In genomic region chr3R:23156865-23157515, dm6 we compare ENCODE assay signal across 1 fruit fly cellular context.
TF ChIP-seq lines count a peak whose summit lies in the region.

No protein-coding gene starts in this region.

TF ChIP-seq in whole organism, embryonic, 481 proteins besides CTCF, POLR2A, EP300 and RAD21 (continued from another document and continues in another):
- TF ChIP-seq Six4 (GFP tag; optimal IDR thresholded peaks at IDR 0.05; lab: Kevin White, UChicago) (no peak), tll (GFP tag; optimal IDR thresholded peaks at IDR 0.05; lab: Kevin White, UChicago) (peak in 1 of 2 experiments; percentile 71), tgo (GFP tag; IDR thresholded peaks at IDR 0.05; lab: Robert Waterston, UW) (no peak), pros (GFP tag; optimal IDR thresholded peaks at IDR 0.05; lab: Kevin White, UChicago) (peak; percentile 63), HLH54F (GFP tag; optimal IDR thresholded peaks at IDR 0.05; lab: Kevin White, UChicago) (no peak), pfk (GFP tag; optimal IDR thresholded peaks at IDR 0.05; lab: Kevin White, UChicago) (no peak), sisA (GFP tag; IDR thresholded peaks at IDR 0.05; lab: Robert Waterston, UW) (no peak), Ada2b (GFP tag; IDR thresholded peaks at IDR 0.05; lab: Robert Waterston, UW) (no peak), CG1024 (GFP tag; IDR thresholded peaks at IDR 0.05; lab: Robert Waterston, UW) (no peak), corto (GFP tag; optimal IDR thresholded peaks at IDR 0.05; lab: Kevin White, UChicago) (no peak), H2.0 (GFP tag; IDR thresholded peaks at IDR 0.05; lab: Robert Waterston, UW) (no peak), inv (GFP tag; IDR thresholded peaks at IDR 0.05; lab: Robert Waterston, UW; ENCODE audit: partially characterized antibody) (no peak), luna (GFP tag; optimal IDR thresholded peaks at IDR 0.05; lab: Kevin White, UChicago) (no peak), Atf3 (GFP tag; optimal IDR thresholded peaks at IDR 0.05; lab: Kevin White, UChicago) (peak; percentile 5), Ets65A (GFP tag; lab: Kevin White, UChicago) (no peak), CG13296 (GFP tag; optimal IDR thresholded peaks at IDR 0.05; lab: Kevin White, UChicago) (no peak), CG12104 (GFP tag; optimal IDR thresholded peaks at IDR 0.05; lab: Kevin White, UChicago) (no peak), CG12219 (GFP tag; optimal IDR thresholded peaks at IDR 0.05; lab: Kevin White, UChicago) (no peak), dysf (GFP tag; IDR thresholded peaks at IDR 0.05; lab: Robert Waterston, UW) (no peak), CG3995 (GFP tag; optimal IDR thresholded peaks at IDR 0.05; lab: Kevin White, UChicago) (no peak), MBD-R2 (GFP tag; IDR thresholded peaks at IDR 0.05; lab: Robert Waterston, UW) (0 out of 2 replicates have a peak, but pooled peaks have one; percentile 12), abd-A (tag; optimal IDR thresholded peaks at IDR 0.05; lab: Kevin White, UChicago) (peak; percentile 91), Med (GFP tag; lab: Kevin White, UChicago) (peak; percentile 54), crol (GFP tag; IDR thresholded peaks at IDR 0.05; lab: Robert Waterston, UW) (peak; percentile 99), da (GFP tag; optimal IDR thresholded peaks at IDR 0.05; lab: Kevin White, UChicago) (no peak), trh (GFP tag; optimal IDR thresholded peaks at IDR 0.05; lab: Kevin White, UChicago) (no peak), CG15601 (tag; optimal IDR thresholded peaks at IDR 0.05; lab: Kevin White, UChicago) (no peak), bcd (GFP tag; optimal IDR thresholded peaks at IDR 0.05; lab: Kevin White, UChicago) (no peak), Sox100B (GFP tag; optimal IDR thresholded peaks at IDR 0.05; lab: Kevin White, UChicago) (no peak), CG18011 (GFP tag; optimal IDR thresholded peaks at IDR 0.05; lab: Kevin White, UChicago) (no peak), CG8359 (GFP tag; optimal IDR thresholded peaks at IDR 0.05; lab: Kevin White, UChicago; ENCODE audit: borderline replicate concordance) (no peak), Nf-YA (GFP tag; IDR thresholded peaks at IDR 0.05; lab: Robert Waterston, UW) (0 out of 2 replicates have a peak, but pooled peaks have one; percentile 13), CG15696 (tag; optimal IDR thresholded peaks at IDR 0.05; lab: Kevin White, UChicago) (peak; percentile 5), gcm2 (GFP tag; optimal IDR thresholded peaks at IDR 0.05; lab: Kevin White, UChicago) (no peak), CG7271 (tag; optimal IDR thresholded peaks at IDR 0.05; lab: Kevin White, UChicago) (no peak), knrl (GFP tag; IDR thresholded peaks at IDR 0.05; lab: Robert Waterston, UW; ENCODE audit: partially characterized antibody) (no peak), grau (tag; optimal IDR thresholded peaks at IDR 0.05; lab: Kevin White, UChicago) (no peak), Hsf (GFP tag; optimal IDR thresholded peaks at IDR 0.05; lab: Kevin White, UChicago) (no peak), Camta (GFP tag; optimal IDR thresholded peaks at IDR 0.05; lab: Kevin White, UChicago) (no peak), CG17361 (GFP tag; IDR thresholded peaks at IDR 0.05; lab: Robert Waterston, UW) (no peak; the same call in 2 of the 3 replicates), CG5245 (GFP tag; optimal IDR thresholded peaks at IDR 0.05; lab: Kevin White, UChicago) (no peak), ab (GFP tag; optimal IDR thresholded peaks at IDR 0.05; lab: Kevin White, UChicago) (no peak), Bteb2 (GFP tag; optimal IDR thresholded peaks at IDR 0.05; lab: Kevin White, UChicago) (no peak), gem (tag; optimal IDR thresholded peaks at IDR 0.05; lab: Kevin White, UChicago) (no peak), Blimp-1 (GFP tag; optimal IDR thresholded peaks at IDR 0.05; lab: Kevin White, UChicago) (peak; percentile 99), CG5953 (GFP tag; IDR thresholded peaks at IDR 0.05; lab: Robert Waterston, UW) (0 out of 2 replicates have a peak, but pooled peaks have one; percentile 19), CG16863 (GFP tag; optimal IDR thresholded peaks at IDR 0.05; lab: Kevin White, UChicago) (no peak), danr (GFP tag; IDR thresholded peaks at IDR 0.05; lab: Robert Waterston, UW) (no peak), chif (GFP tag; optimal IDR thresholded peaks at IDR 0.05; lab: Kevin White, UChicago) (no peak), ftz-f1 (GFP tag; optimal IDR thresholded peaks at IDR 0.05; lab: Kevin White, UChicago) (peak; percentile 42), E2f1 (GFP tag; IDR thresholded peaks at IDR 0.05; lab: Robert Waterston, UW) (no peak), CG4854 (GFP tag; optimal IDR thresholded peaks at IDR 0.05; lab: Kevin White, UChicago) (no peak), Myb (GFP tag; optimal IDR thresholded peaks at IDR 0.05; lab: Kevin White, UChicago) (no peak), Kr (GFP tag; optimal IDR thresholded peaks at IDR 0.05; lab: Kevin White, UChicago) (no peak), Sox102F (GFP tag; optimal IDR thresholded peaks at IDR 0.05; lab: Kevin White, UChicago) (no peak), CG12236 (GFP tag; optimal IDR thresholded peaks at IDR 0.05; lab: Kevin White, UChicago) (no peak), CG3407 (GFP tag; optimal IDR thresholded peaks at IDR 0.05; lab: Kevin White, UChicago) (peak; percentile 6), tap (tag; optimal IDR thresholded peaks at IDR 0.05; lab: Kevin White, UChicago) (peak; percentile 2), esg (GFP tag; conservative IDR thresholded peaks at IDR 0.05; lab: Robert Waterston, UW) (no peak), NC2α (GFP tag; optimal IDR thresholded peaks at IDR 0.05; lab: Kevin White, UChicago) (no peak), CG10366 (GFP tag; IDR thresholded peaks at IDR 0.05; lab: Robert Waterston, UW) (no peak), row (GFP tag; IDR thresholded peaks at IDR 0.05; lab: Robert Waterston, UW) (no peak), CG10979 (tag; optimal IDR thresholded peaks at IDR 0.05; lab: Kevin White, UChicago) (peak; percentile 25), Atf-2 (GFP tag; optimal IDR thresholded peaks at IDR 0.05; lab: Kevin White, UChicago) (no peak), slp2 (GFP tag; optimal IDR thresholded peaks at IDR 0.05; lab: Kevin White, UChicago) (no peak), PHDP (tag; optimal IDR thresholded peaks at IDR 0.05; lab: Kevin White, UChicago) (peak; percentile 2), CG6854 (GFP tag; optimal IDR thresholded peaks at IDR 0.05; lab: Kevin White, UChicago) (peak; percentile 51), CG18599 (GFP tag; optimal IDR thresholded peaks at IDR 0.05; lab: Kevin White, UChicago) (no peak), Mad (GFP tag; optimal IDR thresholded peaks at IDR 0.05; lab: Kevin White, UChicago) (no peak), ems (GFP tag; optimal IDR thresholded peaks at IDR 0.05; lab: Kevin White, UChicago) (no peak), dan (GFP tag; IDR thresholded peaks at IDR 0.05; lab: Robert Waterston, UW) (no peak), NfI (GFP tag; optimal IDR thresholded peaks at IDR 0.05; lab: Kevin White, UChicago) (no peak), phol (tag; optimal IDR thresholded peaks at IDR 0.05; lab: Kevin White, UChicago) (no peak), exex (tag; optimal IDR thresholded peaks at IDR 0.05; lab: Kevin White, UChicago) (no peak), CG4707 (GFP tag; optimal IDR thresholded peaks at IDR 0.05; lab: Kevin White, UChicago) (peak; percentile 35), ci (GFP tag; IDR thresholded peaks at IDR 0.05; lab: Robert Waterston, UW) (peak; percentile 49; the same call in 1 of the 3 replicates), Dad (GFP tag; optimal IDR thresholded peaks at IDR 0.05; lab: Kevin White, UChicago) (no peak), kni (GFP tag; optimal IDR thresholded peaks at IDR 0.05; lab: Kevin White, UChicago) (peak; percentile 80), CG9727 (GFP tag; optimal IDR thresholded peaks at IDR 0.05; lab: Kevin White, UChicago) (peak; percentile 10), br (optimal IDR thresholded peaks at IDR 0.05; lab: Kevin White, UChicago) (no peak), ERR (GFP tag; optimal IDR thresholded peaks at IDR 0.05; lab: Kevin White, UChicago) (no peak), amos (GFP tag; IDR thresholded peaks at IDR 0.05; lab: Robert Waterston, UW; ENCODE audit: partially characterized antibody) (peak; percentile 4; the same call in 1 of the 2 replicates), CG14710 (tag; optimal IDR thresholded peaks at IDR 0.05; lab: Kevin White, UChicago) (no peak), CG1233 (GFP tag; optimal IDR thresholded peaks at IDR 0.05; lab: Kevin White, UChicago) (peak; percentile 40), eve (GFP tag; optimal IDR thresholded peaks at IDR 0.05; lab: Kevin White, UChicago) (no peak), Atf6 (GFP tag; IDR thresholded peaks at IDR 0.05; lab: Robert Waterston, UW) (no peak), CG13775 (GFP tag; optimal IDR thresholded peaks at IDR 0.05; lab: Kevin White, UChicago) (no peak), eyg (GFP tag; optimal IDR thresholded peaks at IDR 0.05; lab: Kevin White, UChicago) (no peak), CG17568 (GFP tag; optimal IDR thresholded peaks at IDR 0.05; lab: Kevin White, UChicago) (no peak), Oli (tag; optimal IDR thresholded peaks at IDR 0.05; lab: Kevin White, UChicago) (no peak), jigr1 (GFP tag; IDR thresholded peaks at IDR 0.05; lab: Robert Waterston, UW) (no peak), toy (GFP tag; IDR thresholded peaks at IDR 0.05; lab: Robert Waterston, UW) (no peak), fru (optimal IDR thresholded peaks at IDR 0.05; lab: Kevin White, UChicago) (no peak), CG14860 (GFP tag; IDR thresholded peaks at IDR 0.05; lab: Robert Waterston, UW; ENCODE audit: partially characterized antibody) (no peak), salm (tag; optimal IDR thresholded peaks at IDR 0.05; lab: Kevin White, UChicago) (no peak), CG32532 (GFP tag; IDR thresholded peaks at IDR 0.05; lab: Robert Waterston, UW) (no peak), CG12744 (GFP tag; optimal IDR thresholded peaks at IDR 0.05; lab: Kevin White, UChicago) (no peak), crp (GFP tag; optimal IDR thresholded peaks at IDR 0.05; lab: Kevin White, UChicago) (no peak), bowl (GFP tag; IDR thresholded peaks at IDR 0.05; lab: Robert Waterston, UW) (no peak), H15 (GFP tag; IDR thresholded peaks at IDR 0.05; lab: Robert Waterston, UW) (no peak), klu (GFP tag; IDR thresholded peaks at IDR 0.05; lab: Robert Waterston, UW) (no peak; the same call in 1 of the 2 replicates), Bgb (GFP tag; IDR thresholded peaks at IDR 0.05; lab: Robert Waterston, UW; ENCODE audit: partially characterized antibody) (0 out of 2 replicates have a peak, but pooled peaks have one; percentile 15), Tbp (GFP tag; optimal IDR thresholded peaks at IDR 0.05; lab: Kevin White, UChicago) (no peak), pb (GFP tag; optimal IDR thresholded peaks at IDR 0.05; lab: Kevin White, UChicago) (no peak), CG10654 (GFP tag; optimal IDR thresholded peaks at IDR 0.05; lab: Kevin White, UChicago) (no peak), CG8944 (GFP tag; optimal IDR thresholded peaks at IDR 0.05; lab: Kevin White, UChicago) (no peak), HmgD (GFP tag; optimal IDR thresholded peaks at IDR 0.05; lab: Kevin White, UChicago) (no peak), Lhr (GFP tag; optimal IDR thresholded peaks at IDR 0.05; lab: Kevin White, UChicago) (no peak), CG3281 (GFP tag; optimal IDR thresholded peaks at IDR 0.05; lab: Kevin White, UChicago) (no peak), Chrac-16 (GFP tag; optimal IDR thresholded peaks at IDR 0.05; lab: Kevin White, UChicago) (no peak), E2f2 (GFP tag; IDR thresholded peaks at IDR 0.05; lab: Robert Waterston, UW) (peak; percentile 14; the same call in 1 of the 2 replicates), so (GFP tag; IDR thresholded peaks at IDR 0.05; lab: Robert Waterston, UW) (no peak; the same call in 2 of the 3 replicates), usp (GFP tag; optimal IDR thresholded peaks at IDR 0.05; lab: Kevin White, UChicago) (no peak), btn (GFP tag; optimal IDR thresholded peaks at IDR 0.05; lab: Kevin White, UChicago) (no peak), Dbx (GFP tag; IDR thresholded peaks at IDR 0.05; lab: Robert Waterston, UW) (no peak), CG16813 (GFP tag; IDR thresholded peaks at IDR 0.05; lab: Robert Waterston, UW; ENCODE audit: partially characterized antibody) (no peak), CG5180 (GFP tag; optimal IDR thresholded peaks at IDR 0.05; lab: Kevin White, UChicago) (peak; percentile 42), lov (optimal IDR thresholded peaks at IDR 0.05; lab: Kevin White, UChicago) (no peak), lov (GFP tag; IDR thresholded peaks at IDR 0.05; lab: Robert Waterston, UW) (no peak), Pdp1 (GFP tag; optimal IDR thresholded peaks at IDR 0.05; lab: Kevin White, UChicago) (peak in 1 of 2 experiments; percentile 21), CG1529 (GFP tag; optimal IDR thresholded peaks at IDR 0.05; lab: Kevin White, UChicago) (no peak), emc (GFP tag; optimal IDR thresholded peaks at IDR 0.05; lab: Kevin White, UChicago) (no peak), CG4282 (GFP tag; optimal IDR thresholded peaks at IDR 0.05; lab: Kevin White, UChicago) (no peak), aop (GFP tag; IDR thresholded peaks at IDR 0.05; lab: Robert Waterston, UW) (no peak), Meics (GFP tag; optimal IDR thresholded peaks at IDR 0.05; lab: Kevin White, UChicago) (peak; percentile 9), Jarid2 (GFP tag; optimal IDR thresholded peaks at IDR 0.05; lab: Kevin White, UChicago) (no peak), sens (GFP tag; lab: Kevin White, UChicago) (peak; percentile 54), CG15269 (tag; optimal IDR thresholded peaks at IDR 0.05; lab: Kevin White, UChicago) (no peak), CG4360 (GFP tag; IDR thresholded peaks at IDR 0.05; lab: Robert Waterston, UW) (0 out of 2 replicates have a peak, but pooled peaks have one; percentile 52), ase (GFP tag; IDR thresholded peaks at IDR 0.05; lab: Robert Waterston, UW) (no peak), ac (GFP tag; optimal IDR thresholded peaks at IDR 0.05; lab: Kevin White, UChicago) (no peak), CG11456 (GFP tag; IDR thresholded peaks at IDR 0.05; lab: Robert Waterston, UW) (no peak), CG2678 (tag; optimal IDR thresholded peaks at IDR 0.05; lab: Kevin White, UChicago) (no peak), CG7928 (GFP tag; optimal IDR thresholded peaks at IDR 0.05; lab: Kevin White, UChicago) (no peak), CG31388 (GFP tag; optimal IDR thresholded peaks at IDR 0.05; lab: Kevin White, UChicago) (no peak), az2 (GFP tag; optimal IDR thresholded peaks at IDR 0.05; lab: Kevin White, UChicago) (no peak), CG12769 (tag; optimal IDR thresholded peaks at IDR 0.05; lab: Kevin White, UChicago) (peak; percentile 88), CG17385 (GFP tag; optimal IDR thresholded peaks at IDR 0.05; lab: Kevin White, UChicago) (peak; percentile 70)
